Fruit fly (Drosophila melanogaster): ENCODE measurements around the gene tal-1A.

dm6 chr3R:13785895-13786294 is 27.0 kb upstream of the tal-1A start:
- TF ChIP-seq CG15336 (GFP tag; IDR thresholded peaks at IDR 0.05), result no peak
- no peak for TF ChIP-seq cyc (GFP tag; optimal IDR thresholded peaks at IDR 0.05)
- no peak for TF ChIP-seq CG31627 (GFP tag; optimal IDR thresholded peaks at IDR 0.05)
- no peak for TF ChIP-seq CG32006 (GFP tag; optimal IDR thresholded peaks at IDR 0.05)
- no peak for TF ChIP-seq OdsH (GFP tag; optimal IDR thresholded peaks at IDR 0.05)
- no peak for TF ChIP-seq dsx (GFP tag; optimal IDR thresholded peaks at IDR 0.05; ENCODE audit: poor library complexity, severe bottlenecking)
- TF ChIP-seq CG10669 (GFP tag; optimal IDR thresholded peaks at IDR 0.05), result no peak
- no peak for TF ChIP-seq vri (GFP tag; optimal IDR thresholded peaks at IDR 0.05)
- TF ChIP-seq Met (GFP tag; optimal IDR thresholded peaks at IDR 0.05), result no peak
- TF ChIP-seq Hr39 (GFP tag; optimal IDR thresholded peaks at IDR 0.05), result no peak

Data from whole organism, prepupa.